Fruit fly (Drosophila melanogaster) whole organism, pupa: Measurements from ENCODE around the gene ckd.

ENCODE experiments used
- CG12605 ChIP-seq: fragments of 200-800 bp; sonication (Bioruptor generic); IDR thresholded peaks from 2 replicates; pipeline ENCODE4 v1.3.6; 2022; ENCODE audit warnings: missing biosample characterization, missing genetic modification characterization
- CG15710 ChIP-seq: fragments of 200-800 bp; sonication (Bioruptor generic); optimal IDR thresholded peaks from 2 replicates; lab custom pipeline; 2018; ENCODE audit warnings: missing biosample characterization, mild to moderate bottlenecking, missing genetic modification characterization, moderate library complexity
- gl ChIP-seq: fragments of 200-800 bp; sonication (Bioruptor generic); optimal IDR thresholded peaks from 2 replicates; lab custom pipeline; 2018; ENCODE audit warnings: missing biosample characterization, mild to moderate bottlenecking, missing genetic modification characterization

- TF ChIP-seq CG12605 (GFP tag; lab: Robert Waterston, UW) (no peak), gl (no peak), CG15710 (no peak)
Observed at dm6 chr3L:3288414-3288813, 30.7 kb downstream of the ckd start.
